Fruit fly (Drosophila melanogaster) S2 (cell line): Measurements from ENCODE around the gene H15.

Source experiments
- CG8478 ChIP-seq: fragments of >200 bp; optimal IDR thresholded peaks from 2 replicates; lab custom pipeline; 2018
- CTCF ChIP-seq, 2 experiments: fragments of >200 bp; optimal IDR thresholded peaks; 2 replicates each; lab custom pipeline; 2018

The H15 gene

DNA sequence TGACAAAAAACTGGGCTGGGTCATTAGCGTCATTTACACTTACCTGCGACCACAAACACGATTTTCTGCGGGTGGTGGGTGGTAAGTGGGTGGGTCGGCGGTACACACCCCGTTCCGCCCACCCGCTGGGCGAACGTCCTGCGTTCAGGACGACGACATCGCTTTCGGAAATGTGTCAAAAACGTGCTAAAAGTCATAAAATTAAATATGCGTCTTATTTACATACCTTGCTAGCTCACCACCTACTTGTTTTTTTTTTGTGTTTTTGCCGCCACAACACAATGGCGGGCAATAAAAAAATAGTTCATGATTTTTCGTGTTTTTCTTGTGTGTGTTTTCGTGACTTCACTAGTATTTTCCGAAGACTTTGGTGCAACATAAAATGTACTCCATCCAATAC, 8.5 kb downstream of the H15 start:
- TF ChIP-seq CG8478 (no peak), CTCF (optimal IDR thresholded peaks at IDR 0.05; lab: Kevin White, UChicago) (no peak)

- TF ChIP-seq CG8478: no peak
- TF ChIP-seq CTCF (optimal IDR thresholded peaks at IDR 0.05; lab: Kevin White, UChicago): no peak
These were observed 10.6 kb downstream of the H15 start for dm6 chr2L:5414635-5415191.

DNA sequence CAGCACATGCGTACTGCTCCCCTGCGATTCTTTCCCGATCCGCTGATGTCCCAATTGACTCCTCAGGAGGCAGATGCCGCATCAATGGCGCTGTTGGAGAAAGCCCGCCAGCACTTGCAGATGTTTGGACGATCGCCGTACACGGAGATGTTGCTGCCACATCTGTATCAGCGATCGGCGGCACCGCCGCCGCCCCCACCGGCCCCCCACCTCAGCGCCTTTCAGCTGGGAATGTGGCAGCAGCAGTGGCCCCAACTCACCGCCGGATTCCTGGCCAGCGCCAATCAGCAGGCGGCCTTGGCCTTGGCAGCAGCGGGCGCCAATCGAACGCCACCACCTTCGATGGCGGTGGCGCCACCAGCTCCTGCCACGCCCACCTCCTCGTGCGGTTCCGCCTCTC, 11.3 kb downstream of the H15 start:
- TF ChIP-seq CTCF (optimal IDR thresholded peaks at IDR 0.05; lab: Kevin White, UChicago): no peak

dm6 chr2L:5421570-5422004, 17.5 kb downstream of the H15 start:
- TF ChIP-seq CTCF (optimal IDR thresholded peaks at IDR 0.05; lab: Kevin White, UChicago) (no peak), CG8478 (no peak)

DNA sequence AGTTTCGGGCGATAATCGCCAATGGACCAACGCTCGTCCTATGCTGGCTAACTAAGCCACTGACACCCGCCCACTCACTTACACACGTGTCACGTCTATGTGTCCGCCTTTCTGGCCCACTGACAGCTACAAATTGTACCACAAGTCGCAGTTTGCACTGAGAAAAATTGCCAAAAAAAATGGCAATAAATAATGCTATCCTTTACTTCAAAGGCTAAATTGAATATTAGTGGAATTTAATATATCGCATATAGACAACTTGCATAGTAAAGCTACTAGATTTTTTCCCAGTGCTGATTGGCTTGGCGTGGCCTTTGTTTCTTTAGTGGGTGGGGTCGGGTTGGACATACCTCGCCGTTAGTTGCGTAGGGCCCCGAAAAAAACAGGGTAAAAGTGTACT, 21.3 kb downstream of the H15 start:
- TF ChIP-seq CG8478 (no peak), CTCF (optimal IDR thresholded peaks at IDR 0.05; lab: Kevin White, UChicago) (no peak)

DNA sequence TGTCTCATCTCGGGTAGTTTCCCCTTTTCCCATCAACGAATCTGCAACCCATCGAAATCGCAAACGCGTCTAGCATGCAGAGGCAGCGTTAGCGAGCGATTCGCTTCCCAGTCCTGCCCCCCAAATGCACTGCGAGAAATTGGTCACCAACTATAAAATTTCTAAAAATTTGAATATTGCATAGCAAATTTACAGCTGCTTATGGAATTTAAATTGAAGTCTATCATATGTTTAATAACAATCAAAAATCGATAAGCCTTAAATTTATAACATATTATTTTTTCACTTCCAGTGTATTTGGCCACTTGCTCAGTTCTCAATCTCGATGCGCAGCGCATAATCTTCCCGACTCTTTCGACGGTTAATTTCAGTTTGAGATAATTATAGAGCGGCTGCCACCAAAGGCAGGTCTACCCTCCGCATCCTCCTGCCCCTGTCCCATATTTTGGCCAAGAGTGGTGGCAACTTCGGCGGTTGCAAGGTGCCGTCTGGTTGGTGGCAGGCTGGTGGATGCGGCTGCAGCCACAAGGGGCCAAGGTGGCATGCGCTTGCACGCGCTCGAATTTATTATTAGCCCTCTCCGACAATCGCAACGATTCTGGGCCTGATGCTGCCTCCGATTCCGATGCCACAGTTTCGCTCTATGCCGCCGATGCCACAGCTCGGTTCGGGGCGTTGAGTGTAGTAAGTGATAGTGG, 22.9 kb downstream of the H15 start:
- no peak for TF ChIP-seq CTCF (optimal IDR thresholded peaks at IDR 0.05; lab: Kevin White, UChicago)
- no peak for TF ChIP-seq CG8478

dm6 chr2L:5428776-5429549, 24.9 kb downstream of the H15 start:
- TF ChIP-seq CTCF (optimal IDR thresholded peaks at IDR 0.05; lab: Kevin White, UChicago) (no peak), CG8478 (no peak)

DNA sequence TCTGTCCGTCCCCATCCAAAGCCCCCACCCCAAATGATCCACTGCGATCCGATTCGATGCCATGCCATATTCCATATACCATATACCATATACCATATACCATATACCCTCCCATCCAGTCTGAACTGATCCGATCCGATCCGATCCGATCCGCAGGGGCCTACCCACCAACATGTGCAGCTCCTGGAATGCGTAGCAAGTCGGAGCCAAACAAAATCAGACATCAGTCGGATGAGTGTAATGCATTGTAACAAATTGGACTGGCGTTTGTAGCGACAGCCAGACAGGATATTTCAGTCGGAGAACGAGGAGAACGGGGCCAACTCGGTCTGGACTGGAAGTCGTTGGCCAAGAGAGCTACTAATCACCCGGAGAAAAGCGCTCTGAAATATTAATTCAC, 25.7 kb downstream of the H15 start:
- TF ChIP-seq CG8478: no peak

DNA sequence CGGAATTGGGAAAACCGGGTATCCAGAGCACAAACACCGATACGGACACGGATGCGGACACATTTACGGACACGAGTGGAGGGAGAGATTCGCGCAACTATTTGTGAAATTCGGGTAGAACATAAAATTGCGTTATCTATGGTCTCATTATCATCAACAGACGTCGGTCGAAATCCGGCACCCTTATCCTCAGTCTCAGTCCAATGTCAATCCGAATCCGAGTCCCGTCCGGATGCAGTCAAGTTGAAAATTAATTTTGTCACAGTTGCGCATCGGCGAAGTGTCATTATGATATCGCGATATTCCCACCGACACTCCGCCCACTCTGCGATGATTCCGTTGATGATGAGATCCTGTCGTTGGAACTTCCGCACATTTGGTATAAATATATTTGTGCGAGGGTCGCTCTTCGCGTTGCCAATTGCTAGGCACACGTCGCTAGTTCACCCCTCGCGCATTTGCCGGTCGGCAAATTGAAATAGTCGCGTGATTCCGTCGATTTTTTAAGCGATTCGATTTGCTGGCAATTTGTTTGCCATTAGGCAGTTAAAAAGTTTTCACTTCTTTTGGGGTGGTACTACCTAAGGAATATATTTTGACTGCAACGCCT, 28.0 kb downstream of the H15 start:
- TF ChIP-seq CTCF (optimal IDR thresholded peaks at IDR 0.05; lab: Kevin White, UChicago): no peak
- no peak for TF ChIP-seq CG8478

DNA sequence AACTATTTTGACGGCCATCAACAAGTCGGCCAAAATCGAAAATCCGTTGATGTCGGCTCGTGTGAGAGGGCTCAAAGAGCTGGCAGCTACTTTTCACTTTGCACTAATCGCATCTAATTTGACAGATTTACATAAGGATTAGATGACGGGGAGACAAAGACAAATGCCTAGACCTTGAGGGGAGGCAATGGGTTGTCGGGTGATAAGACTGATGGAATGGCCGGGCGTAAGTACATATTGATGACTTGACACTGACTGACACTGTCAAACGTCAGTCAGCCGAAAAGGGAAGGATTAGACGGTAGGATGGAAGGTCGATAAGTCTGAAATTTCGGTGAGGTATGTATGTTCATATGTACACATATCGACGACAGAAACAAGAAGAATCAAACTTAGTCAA, 28.7 kb downstream of the H15 start:
- no peak for TF ChIP-seq CG8478
- no peak for TF ChIP-seq CTCF (optimal IDR thresholded peaks at IDR 0.05; lab: Kevin White, UChicago)

DNA sequence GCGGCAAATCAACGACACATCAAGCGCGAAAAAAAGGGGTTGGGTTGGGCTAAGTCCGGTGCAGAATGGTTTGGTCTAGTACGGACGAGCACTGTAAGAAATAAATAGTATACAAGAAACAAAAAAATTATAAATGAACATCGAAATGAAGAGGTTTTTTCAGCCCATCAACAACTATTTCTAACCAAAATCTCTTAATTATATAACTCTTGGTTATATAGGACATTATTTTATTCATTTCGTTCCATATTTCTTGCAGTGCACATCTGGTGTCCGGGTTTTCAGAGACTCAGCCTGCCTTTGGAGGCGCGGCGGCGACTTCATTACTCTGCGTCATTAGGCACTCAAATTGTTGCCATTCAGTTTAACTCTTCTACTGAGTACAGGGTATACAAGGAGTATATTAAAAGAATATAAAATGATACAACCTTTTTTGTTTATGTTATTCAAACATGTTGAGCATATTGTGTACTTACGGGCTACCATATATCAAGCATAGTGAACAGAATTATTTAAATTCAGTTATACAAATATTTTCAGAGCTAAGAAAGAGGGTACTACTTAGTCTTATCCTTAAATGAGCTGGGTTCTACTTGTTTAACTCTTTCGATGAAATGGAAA, 29.4 kb downstream of the H15 start:
- TF ChIP-seq CTCF (optimal IDR thresholded peaks at IDR 0.05; lab: Kevin White, UChicago): no peak
- no peak for TF ChIP-seq CG8478

dm6 chr2L:5434298-5434697, 30.2 kb downstream of the H15 start:
- TF ChIP-seq CG8478: no peak
- no peak for TF ChIP-seq CTCF (optimal IDR thresholded peaks at IDR 0.05; lab: Kevin White, UChicago)

DNA sequence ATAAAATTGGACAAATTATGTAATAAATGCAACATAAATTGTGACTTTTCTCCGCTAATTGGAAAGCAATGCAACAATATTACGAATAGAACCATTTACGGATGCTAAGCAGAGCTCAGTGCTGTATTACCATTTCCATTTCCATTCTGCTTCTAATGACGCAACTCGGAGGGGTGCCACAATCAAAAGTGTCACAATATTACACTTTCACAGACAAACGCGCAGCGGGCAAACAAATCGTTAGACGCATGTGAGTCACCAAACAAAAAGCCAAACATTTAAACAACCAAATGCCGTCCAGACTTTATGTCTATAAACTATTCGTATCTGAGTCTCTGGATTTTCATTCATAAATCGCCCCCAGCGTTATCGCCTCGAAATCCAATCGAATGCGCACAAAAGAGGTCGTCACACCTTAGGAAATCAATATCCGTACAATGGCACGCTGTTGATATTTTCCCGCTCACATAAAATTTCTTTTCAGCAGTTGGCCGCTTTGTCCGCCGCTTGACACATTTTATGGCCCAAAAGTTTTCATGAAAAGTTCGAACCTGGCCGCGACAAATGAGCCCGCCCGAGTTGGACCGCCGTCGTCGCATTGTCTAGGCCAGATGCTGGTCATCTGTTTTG, 38.4 kb downstream of the H15 start:
- TF ChIP-seq CG8478: no peak
- no peak for TF ChIP-seq CTCF (optimal IDR thresholded peaks at IDR 0.05; lab: Kevin White, UChicago)

DNA sequence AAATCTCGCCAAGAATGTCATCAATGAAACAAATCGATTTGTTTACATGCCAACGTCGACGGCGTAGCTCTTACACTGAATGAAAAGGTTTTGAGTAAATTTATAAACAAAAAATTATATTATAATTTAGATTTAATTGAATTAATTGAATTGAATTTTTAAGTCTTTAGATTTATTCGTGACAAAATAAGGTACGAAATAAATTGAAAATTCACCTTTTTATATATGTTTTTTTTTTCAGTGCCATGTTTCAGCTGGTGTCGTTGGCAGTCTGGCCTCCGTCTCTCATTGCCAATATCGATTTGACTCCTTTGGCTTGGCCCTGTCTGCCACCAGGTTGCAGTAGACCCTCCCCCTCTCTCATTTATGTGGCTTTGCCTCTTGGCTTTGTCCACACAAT, 40.6 kb downstream of the H15 start:
- TF ChIP-seq CTCF (optimal IDR thresholded peaks at IDR 0.05; lab: Kevin White, UChicago) (no peak), CG8478 (no peak)

- TF ChIP-seq CTCF (optimal IDR thresholded peaks at IDR 0.05; lab: Kevin White, UChicago) (no peak), CG8478 (no peak)
These were observed 41.5 kb downstream of the H15 start for dm6 chr2L:5445488-5446171.
